Worm (Caenorhabditis elegans) whole organism, young adult: ENCODE results near the gene inx-5.

ENCODE experiments used
- ama-1 ChIP-seq, 3 experiments: fragments of 150-350 bp in 1 of 3; sonication (generic microtip) in 2 of 3; optimal IDR thresholded peaks; 2 replicates each; lab custom pipeline; 2014 to 2018; ENCODE audit warnings: missing biosample characterization in 2 of 3, missing genetic modification characterization in 2 of 3, missing genetic modification reagents in 2 of 3
- ceh-100 ChIP-seq: fragments of 200-800 bp; sonication (Bioruptor generic); IDR thresholded peaks from 2 replicates; pipeline ENCODE4 v1.3.6; 2022; ENCODE audit warnings: missing genetic modification reagents, missing genetic modification characterization, missing compliant biosample characterization
- hmg-1.2 ChIP-seq: fragments of 200-800 bp; sonication (Bioruptor generic); IDR thresholded peaks from 2 replicates; pipeline ENCODE4 v1.3.6; 2022; ENCODE audit warnings: missing genetic modification reagents, missing genetic modification characterization, missing compliant biosample characterization
- hmg-20 ChIP-seq: fragments of 200-800 bp; sonication (Bioruptor generic); IDR thresholded peaks from 2 replicates; pipeline ENCODE4 v1.3.6; 2022; ENCODE audit warnings: missing genetic modification reagents, missing genetic modification characterization, missing compliant biosample characterization
- nfya-1 ChIP-seq: sonication (generic microtip); optimal IDR thresholded peaks from 2 replicates; lab custom pipeline; 2017; ENCODE audit warnings: antibody characterized with exemption, missing compliant biosample characterization, missing genetic modification characterization, borderline replicate concordance; ENCODE audit not compliant: insufficient read depth
- nhr-179 ChIP-seq: sonication (generic microtip); optimal IDR thresholded peaks from 2 replicates; lab custom pipeline; 2016; ENCODE audit warnings: mild to moderate bottlenecking, missing genetic modification characterization, missing compliant biosample characterization

- no peak for TF ChIP-seq ama-1 (optimal IDR thresholded peaks at IDR 0.05; lab: Kevin White, UChicago)
- no peak for TF ChIP-seq ama-1 (GFP tag; optimal IDR thresholded peaks at IDR 0.05; lab: Kevin White, UChicago)
- no peak for TF ChIP-seq hmg-20 (GFP tag; lab: Robert Waterston, UW)
- TF ChIP-seq ceh-100 (GFP tag; lab: Robert Waterston, UW): no peak
- TF ChIP-seq nfya-1 (tag; lab: Kevin White, UChicago): no peak
- TF ChIP-seq hmg-1.2 (GFP tag; lab: Robert Waterston, UW): no peak
- no peak for TF ChIP-seq nhr-179
Observed at ce11 chrX:8273496-8273895, 28.7 kb downstream of the inx-5 start.
